Fruit fly (Drosophila melanogaster): ENCODE data around the gene NetA.

Gene NetA

DNA sequence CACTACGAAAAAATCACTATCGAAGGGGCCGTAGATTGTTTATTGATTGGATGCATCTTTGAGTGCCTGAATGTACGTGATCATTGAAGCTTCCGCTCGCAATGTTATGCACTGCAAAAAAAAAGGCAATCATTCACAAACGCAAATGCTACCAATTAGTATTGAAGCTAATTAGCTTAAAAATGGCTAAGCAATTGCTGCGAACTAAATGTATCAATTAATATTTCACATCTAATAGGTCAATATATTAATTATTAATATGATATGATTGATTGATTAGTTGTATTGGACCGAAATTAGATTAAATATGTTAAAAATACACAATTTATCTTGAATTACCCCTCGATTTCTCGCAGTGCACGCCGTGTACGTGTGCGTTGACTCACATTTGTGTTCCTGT lies 15.5 kb upstream of the NetA start (continued):
- TF ChIP-seq tio (GFP tag; optimal IDR thresholded peaks at IDR 0.05) (peak; percentile 12), sd (tag; optimal IDR thresholded peaks at IDR 0.05) (no peak), esg (GFP tag; conservative IDR thresholded peaks at IDR 0.05) (no peak), D (optimal IDR thresholded peaks at IDR 0.05) (no peak), D (GFP tag; optimal IDR thresholded peaks at IDR 0.05) (peak; percentile 34), CG8944 (GFP tag; optimal IDR thresholded peaks at IDR 0.05) (no peak), Vsx1 (GFP tag; optimal IDR thresholded peaks at IDR 0.05) (no peak), Hmr (GFP tag; optimal IDR thresholded peaks at IDR 0.05) (peak; percentile 14), CG3847 (GFP tag; IDR thresholded peaks at IDR 0.05) (no peak), lab (GFP tag; optimal IDR thresholded peaks at IDR 0.05) (peak; percentile 19), CG7839 (tag; optimal IDR thresholded peaks at IDR 0.05) (peak; percentile 63), Bdp1 (GFP tag; optimal IDR thresholded peaks at IDR 0.05) (no peak), mld (GFP tag; IDR thresholded peaks at IDR 0.05; ENCODE audit: partially characterized antibody) (no peak), dmrt99B (tag; optimal IDR thresholded peaks at IDR 0.05) (peak; percentile 61), CG3995 (GFP tag; optimal IDR thresholded peaks at IDR 0.05) (no peak), CG9727 (GFP tag; optimal IDR thresholded peaks at IDR 0.05) (peak; percentile 33), org-1 (GFP tag; optimal IDR thresholded peaks at IDR 0.05) (peak; percentile 12), dmrt11E (tag; optimal IDR thresholded peaks at IDR 0.05) (peak; percentile 33), CG17385 (GFP tag; optimal IDR thresholded peaks at IDR 0.05) (peak; percentile 11), CG30403 (GFP tag; optimal IDR thresholded peaks at IDR 0.05) (peak; percentile 48), gem (tag; optimal IDR thresholded peaks at IDR 0.05) (peak; percentile 64), CG10209 (GFP tag; optimal IDR thresholded peaks at IDR 0.05) (peak; percentile 13), CG33213 (GFP tag; optimal IDR thresholded peaks at IDR 0.05) (no peak), CG4424 (GFP tag; optimal IDR thresholded peaks at IDR 0.05) (peak; percentile 34), nerfin-1 (tag; optimal IDR thresholded peaks at IDR 0.05) (no peak), CG2678 (tag; optimal IDR thresholded peaks at IDR 0.05) (peak; percentile 60), Ets65A (GFP tag) (peak; percentile 68), Sox102F (GFP tag; optimal IDR thresholded peaks at IDR 0.05) (peak; percentile 51), CG15269 (tag; optimal IDR thresholded peaks at IDR 0.05) (peak; percentile 28), ind (GFP tag; optimal IDR thresholded peaks at IDR 0.05) (peak; percentile 28), bcd (GFP tag; optimal IDR thresholded peaks at IDR 0.05) (peak; percentile 28), CG18599 (GFP tag; optimal IDR thresholded peaks at IDR 0.05) (peak; percentile 13), Oaz (GFP tag; IDR thresholded peaks at IDR 0.05) (no peak), CG17359 (tag; optimal IDR thresholded peaks at IDR 0.05) (peak; percentile 43), ewg (GFP tag; optimal IDR thresholded peaks at IDR 0.05) (peak; percentile 15), CG10979 (tag; optimal IDR thresholded peaks at IDR 0.05) (peak; percentile 58), HHEX (GFP tag; optimal IDR thresholded peaks at IDR 0.05) (peak; percentile 20), NfI (GFP tag; optimal IDR thresholded peaks at IDR 0.05) (peak; percentile 6), Blimp-1 (GFP tag; optimal IDR thresholded peaks at IDR 0.05) (peak; percentile 59), CG12219 (GFP tag; optimal IDR thresholded peaks at IDR 0.05) (peak; percentile 3), CG10267 (tag; optimal IDR thresholded peaks at IDR 0.05) (peak; percentile 11), bsh (GFP tag; optimal IDR thresholded peaks at IDR 0.05) (peak in 1 of 2 experiments; percentile 44), CG2712 (tag; optimal IDR thresholded peaks at IDR 0.05) (peak; percentile 54), CG8388 (GFP tag; optimal IDR thresholded peaks at IDR 0.05) (peak; percentile 25), CG12391 (tag; optimal IDR thresholded peaks at IDR 0.05) (peak; percentile 37), CoRest (tag; optimal IDR thresholded peaks at IDR 0.05) (peak; percentile 47), Xbp1 (GFP tag; optimal IDR thresholded peaks at IDR 0.05) (peak; percentile 38), CG10147 (GFP tag; optimal IDR thresholded peaks at IDR 0.05) (peak; percentile 6), lmd (GFP tag; IDR thresholded peaks at IDR 0.05) (peak; percentile 17; the same call in 1 of the 2 replicates)
